Fruit fly (Drosophila melanogaster) whole organism, prepupa: ENCODE data around the gene chinmo.

Experiments
- CG10631 ChIP-seq: fragments of 200-800 bp; sonication (Bioruptor generic); optimal IDR thresholded peaks from 2 replicates; lab custom pipeline; 2016; ENCODE audit warnings: missing biosample characterization, missing genetic modification characterization
- CG10669 ChIP-seq: fragments of 200-800 bp; sonication (Bioruptor generic); optimal IDR thresholded peaks from 3 replicates; lab custom pipeline; 2018; ENCODE audit warnings: missing biosample characterization, mild to moderate bottlenecking, missing genetic modification characterization, moderate library complexity
- CG11294 ChIP-seq: fragments of 200-800 bp; sonication (Bioruptor generic); IDR thresholded peaks from 2 replicates; pipeline ENCODE4 v1.3.6; 2022; ENCODE audit warnings: missing biosample characterization, missing genetic modification characterization
- CG11762 ChIP-seq: fragments of 200-800 bp; sonication (Bioruptor generic); optimal IDR thresholded peaks from 3 replicates; lab custom pipeline; 2016; ENCODE audit warnings: missing biosample characterization, missing genetic modification characterization; ENCODE audit not compliant: insufficient read depth
- CG11902 ChIP-seq: fragments of 200-800 bp; sonication (Bioruptor generic); optimal IDR thresholded peaks from 3 replicates; lab custom pipeline; 2016; ENCODE audit warnings: missing biosample characterization, missing genetic modification characterization
- CG16779 ChIP-seq: fragments of 200-800 bp; sonication (Bioruptor generic); optimal IDR thresholded peaks from 3 replicates; lab custom pipeline; 2017; ENCODE audit warnings: missing biosample characterization, mild to moderate bottlenecking, missing genetic modification characterization
- CG3032 ChIP-seq: fragments of 200-800 bp; optimal IDR thresholded peaks from 2 replicates; lab custom pipeline; 2019; ENCODE audit warnings: missing biosample characterization, mild to moderate bottlenecking, missing genetic modification characterization, moderate library complexity
- CG31627 ChIP-seq: fragments of 200-800 bp; sonication (Bioruptor generic); optimal IDR thresholded peaks from 3 replicates; lab custom pipeline; 2016; ENCODE audit warnings: missing biosample characterization, missing genetic modification characterization
- CG32006 ChIP-seq: fragments of 200-800 bp; sonication (Bioruptor generic); optimal IDR thresholded peaks from 3 replicates; lab custom pipeline; 2017; ENCODE audit warnings: missing biosample characterization, mild to moderate bottlenecking, missing genetic modification characterization
- CG34406 ChIP-seq: fragments of 200-800 bp; sonication (Bioruptor generic); optimal IDR thresholded peaks from 3 replicates; lab custom pipeline; 2016; ENCODE audit warnings: missing biosample characterization, missing genetic modification characterization
- CG4318 ChIP-seq: fragments of 200-800 bp; sonication (Bioruptor generic); optimal IDR thresholded peaks from 3 replicates; lab custom pipeline; 2017; ENCODE audit warnings: missing biosample characterization, mild to moderate bottlenecking, missing genetic modification characterization
- CG6163 ChIP-seq: fragments of 200-800 bp; sonication (Bioruptor generic); IDR thresholded peaks from 3 replicates; pipeline ENCODE4 v1.3.6; 2022; ENCODE audit warnings: missing biosample characterization, missing genetic modification characterization
- CG6276 ChIP-seq: fragments of 200-800 bp; sonication (Bioruptor generic); optimal IDR thresholded peaks from 2 replicates; lab custom pipeline; 2017; ENCODE audit warnings: missing biosample characterization, mild to moderate bottlenecking, missing genetic modification characterization
- CG6792 ChIP-seq: fragments of 200-800 bp; sonication (Bioruptor generic); optimal IDR thresholded peaks from 3 replicates; lab custom pipeline; 2016; ENCODE audit warnings: missing biosample characterization, missing genetic modification characterization
- CG6808 ChIP-seq: fragments of 200-800 bp; sonication (Bioruptor generic); optimal IDR thresholded peaks from 3 replicates; lab custom pipeline; 2017; ENCODE audit warnings: missing biosample characterization, missing genetic modification characterization, mild to moderate bottlenecking, moderate library complexity, missing genetic modification reagents
- CG6854 ChIP-seq: fragments of 200-800 bp; sonication (Bioruptor generic); optimal IDR thresholded peaks from 2 replicates; lab custom pipeline; 2017; ENCODE audit warnings: missing biosample characterization, mild to moderate bottlenecking, missing genetic modification characterization
- CG7368 ChIP-seq: fragments of 200-800 bp; sonication (Bioruptor generic); optimal IDR thresholded peaks from 3 replicates; lab custom pipeline; 2016; ENCODE audit warnings: missing biosample characterization, missing genetic modification characterization
- CG8119 ChIP-seq: fragments of 200-800 bp; sonication (Bioruptor generic); IDR thresholded peaks from 3 replicates; pipeline ENCODE4 v1.3.6; 2022; ENCODE audit warnings: missing biosample characterization, missing genetic modification characterization
- CG8319 ChIP-seq: fragments of 200-800 bp; sonication (Bioruptor generic); optimal IDR thresholded peaks from 3 replicates; lab custom pipeline; 2016; ENCODE audit warnings: missing biosample characterization, missing genetic modification characterization
- CG8632 ChIP-seq: fragments of 200-800 bp; sonication (Bioruptor generic); optimal IDR thresholded peaks from 3 replicates; lab custom pipeline; 2016; ENCODE audit warnings: missing biosample characterization, missing genetic modification characterization
- CG9139 ChIP-seq: fragments of 200-800 bp; sonication (Bioruptor generic); optimal IDR thresholded peaks from 3 replicates; lab custom pipeline; 2017; ENCODE audit warnings: missing biosample characterization, mild to moderate bottlenecking, missing genetic modification characterization
- Eip75B ChIP-seq: fragments of 200-800 bp; sonication (Bioruptor generic); optimal IDR thresholded peaks from 3 replicates; lab custom pipeline; 2016; ENCODE audit warnings: missing biosample characterization, missing genetic modification characterization
- Eip93F ChIP-seq: fragments of 200-800 bp; sonication (Bioruptor generic); optimal IDR thresholded peaks from 2 replicates; lab custom pipeline; 2016; ENCODE audit warnings: missing biosample characterization, mild to moderate bottlenecking, missing genetic modification characterization
- Ets96B ChIP-seq: fragments of 200-800 bp; optimal IDR thresholded peaks from 2 replicates; lab custom pipeline; 2019; ENCODE audit warnings: missing biosample characterization, mild to moderate bottlenecking, missing genetic modification characterization, moderate library complexity
- Hr38 ChIP-seq: sonication (Bioruptor generic); optimal IDR thresholded peaks from 2 replicates; lab custom pipeline; 2016; ENCODE audit warnings: missing biosample characterization, missing genetic modification characterization
- Hr39 ChIP-seq: fragments of 200-800 bp; sonication (Bioruptor generic); optimal IDR thresholded peaks from 2 replicates; lab custom pipeline; 2016; ENCODE audit warnings: missing biosample characterization, missing genetic modification characterization
- Hr4 ChIP-seq: fragments of 200-800 bp; sonication (Bioruptor generic); optimal IDR thresholded peaks from 3 replicates; lab custom pipeline; 2016; ENCODE audit warnings: missing biosample characterization, missing genetic modification characterization
- Lpt ChIP-seq: fragments of 200-800 bp; sonication (Bioruptor generic); optimal IDR thresholded peaks from 3 replicates; lab custom pipeline; 2016; ENCODE audit warnings: missing biosample characterization, missing genetic modification characterization
- Met ChIP-seq: fragments of 200-800 bp; sonication (Bioruptor generic); optimal IDR thresholded peaks from 3 replicates; lab custom pipeline; 2016; ENCODE audit warnings: missing biosample characterization, missing genetic modification characterization
- OdsH ChIP-seq: fragments of 200-800 bp; sonication (Bioruptor generic); optimal IDR thresholded peaks from 3 replicates; lab custom pipeline; 2016; ENCODE audit warnings: missing biosample characterization, missing genetic modification characterization
- Smox ChIP-seq: fragments of 200-800 bp; sonication (Bioruptor generic); optimal IDR thresholded peaks from 3 replicates; lab custom pipeline; 2016; ENCODE audit warnings: missing biosample characterization, missing genetic modification characterization
- Sox14 ChIP-seq: fragments of 200-800 bp; sonication (Bioruptor generic); optimal IDR thresholded peaks from 3 replicates; lab custom pipeline; 2016; ENCODE audit warnings: missing biosample characterization, missing genetic modification characterization
- acj6 ChIP-seq: fragments of 200-800 bp; sonication (Bioruptor generic); optimal IDR thresholded peaks from 3 replicates; lab custom pipeline; 2016; ENCODE audit warnings: missing biosample characterization, missing genetic modification characterization
- cyc ChIP-seq: fragments of 200-800 bp; sonication (Bioruptor generic); optimal IDR thresholded peaks from 3 replicates; lab custom pipeline; 2016; ENCODE audit warnings: missing biosample characterization, missing genetic modification characterization
- dac ChIP-seq: fragments of 200-800 bp; sonication (Bioruptor generic); optimal IDR thresholded peaks from 2 replicates; lab custom pipeline; 2017; ENCODE audit warnings: missing biosample characterization, mild to moderate bottlenecking, missing genetic modification characterization
- eg ChIP-seq: fragments of 200-800 bp; sonication (Bioruptor generic); IDR thresholded peaks from 3 replicates; pipeline ENCODE4 v1.3.6; 2022; ENCODE audit warnings: missing biosample characterization, missing genetic modification characterization
- esn ChIP-seq: fragments of 200-800 bp; sonication (Bioruptor generic); optimal IDR thresholded peaks from 2 replicates; lab custom pipeline; 2016; ENCODE audit warnings: missing biosample characterization, mild to moderate bottlenecking, missing genetic modification characterization, moderate library complexity
- fd59A ChIP-seq: fragments of 200-800 bp; sonication (Bioruptor generic); optimal IDR thresholded peaks from 2 replicates; lab custom pipeline; 2017; ENCODE audit warnings: missing biosample characterization, mild to moderate bottlenecking, missing genetic modification characterization, missing genetic modification reagents
- fd85E ChIP-seq: fragments of 200-800 bp; sonication (Bioruptor generic); optimal IDR thresholded peaks from 3 replicates; lab custom pipeline; 2016; ENCODE audit warnings: missing biosample characterization, missing genetic modification characterization
- fkh ChIP-seq: fragments of 200-800 bp; sonication (Bioruptor generic); optimal IDR thresholded peaks from 3 replicates; lab custom pipeline; 2017; ENCODE audit warnings: missing biosample characterization, mild to moderate bottlenecking, missing genetic modification characterization, moderate library complexity
- lz ChIP-seq: fragments of 200-800 bp; sonication (Bioruptor generic); optimal IDR thresholded peaks from 3 replicates; lab custom pipeline; 2016; ENCODE audit warnings: missing biosample characterization, missing genetic modification characterization
- salr ChIP-seq, 2 experiments: fragments of 200-800 bp; sonication (Bioruptor generic); optimal IDR thresholded peaks; 3 replicates each; lab custom pipeline; 2016 to 2018; ENCODE audit warnings: missing biosample characterization in 2 of 2, missing genetic modification characterization in 2 of 2, mild to moderate bottlenecking in 1 of 2
- spab ChIP-seq: fragments of 200-800 bp; sonication (Bioruptor generic); optimal IDR thresholded peaks from 2 replicates; lab custom pipeline; 2017; ENCODE audit warnings: missing biosample characterization, mild to moderate bottlenecking, missing genetic modification characterization, missing genetic modification reagents
- svp ChIP-seq: fragments of 200-800 bp; sonication (Bioruptor generic); peaks from one replicate; lab custom pipeline; 2016; ENCODE audit warnings: missing biosample characterization, missing genetic modification characterization
- topi ChIP-seq: fragments of 200-800 bp; sonication (Bioruptor generic); optimal IDR thresholded peaks from 3 replicates; lab custom pipeline; 2016; ENCODE audit warnings: missing biosample characterization, missing genetic modification characterization

Gene chinmo

DNA sequence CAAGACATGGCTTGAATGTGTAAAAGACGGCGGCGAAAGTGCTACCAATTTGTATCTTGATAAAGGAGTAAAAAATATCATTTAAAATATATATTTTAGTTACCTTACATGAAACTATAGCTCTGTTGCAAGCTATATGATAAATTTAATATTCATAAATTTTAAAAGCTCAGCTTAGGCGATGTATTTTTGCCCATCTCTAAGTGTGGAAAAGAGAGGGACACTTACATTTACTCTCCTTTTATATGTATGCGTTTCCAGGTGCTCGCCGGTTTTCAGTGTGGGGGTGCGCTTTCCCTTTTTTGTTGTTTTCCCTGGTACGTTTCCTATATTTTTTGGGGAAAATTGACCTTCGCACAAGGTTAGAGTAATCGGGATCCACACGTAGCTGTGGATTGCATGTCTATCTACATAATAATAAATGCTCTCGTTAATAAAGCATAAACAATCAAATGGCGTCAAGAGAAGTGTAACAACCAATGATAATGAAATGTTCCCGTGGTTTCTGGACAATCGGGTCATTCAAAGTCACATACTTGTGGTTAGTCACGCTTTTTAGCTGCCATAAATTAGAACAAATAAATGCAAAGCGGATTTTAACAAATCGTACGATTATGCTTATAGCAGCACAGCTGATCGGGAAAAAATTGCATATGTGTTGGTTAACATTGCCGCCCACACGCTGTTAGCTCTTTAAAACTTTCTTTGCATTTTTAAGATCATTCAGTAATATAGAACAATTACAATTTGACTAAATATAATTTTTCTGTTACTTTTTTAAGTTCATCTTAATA is 77.0 kb downstream of the chinmo start (continued):
- TF ChIP-seq Hr38 (GFP tag; lab: Kevin White, UChicago) (no peak), topi (GFP tag; lab: Kevin White, UChicago) (peak; percentile 98), CG10669 (peak; percentile 96), salr (GFP tag; optimal IDR thresholded peaks at IDR 0.05; lab: Kevin White, UChicago) (peak; percentile 93 to 95), fd85E (peak; percentile 93), CG6854 (GFP tag; lab: Kevin White, UChicago) (peak; percentile 98), CG6792 (GFP tag; lab: Kevin White, UChicago) (peak; percentile 98), lz (GFP tag; lab: Kevin White, UChicago) (peak; percentile 98), OdsH (GFP tag; lab: Kevin White, UChicago) (peak; percentile 98), Hr39 (GFP tag; lab: Kevin White, UChicago) (peak; percentile 89), Lpt (GFP tag; lab: Kevin White, UChicago) (peak; percentile 95), Smox (GFP tag; lab: Kevin White, UChicago) (peak; percentile 97), CG16779 (tag; lab: Kevin White, UChicago) (peak; percentile 96), Ets96B (tag; lab: Kevin White, UChicago) (peak; percentile 99), cyc (GFP tag; lab: Kevin White, UChicago) (peak; percentile 95), spab (GFP tag; lab: Kevin White, UChicago) (peak; percentile 94), fd59A (GFP tag; lab: Kevin White, UChicago) (peak; percentile 98), CG6163 (peak; percentile 98), CG9139 (peak; percentile 98), CG4318 (GFP tag; lab: Kevin White, UChicago) (peak; percentile 95), CG34406 (GFP tag; lab: Kevin White, UChicago) (peak; percentile 99), CG6276 (GFP tag; lab: Kevin White, UChicago) (peak; percentile 95), CG32006 (GFP tag; lab: Kevin White, UChicago) (peak; percentile 99), CG31627 (GFP tag; lab: Kevin White, UChicago) (peak; percentile 93), dac (GFP tag; lab: Kevin White, UChicago) (peak; percentile 96), Eip75B (GFP tag; lab: Kevin White, UChicago) (peak; percentile 98)

DNA sequence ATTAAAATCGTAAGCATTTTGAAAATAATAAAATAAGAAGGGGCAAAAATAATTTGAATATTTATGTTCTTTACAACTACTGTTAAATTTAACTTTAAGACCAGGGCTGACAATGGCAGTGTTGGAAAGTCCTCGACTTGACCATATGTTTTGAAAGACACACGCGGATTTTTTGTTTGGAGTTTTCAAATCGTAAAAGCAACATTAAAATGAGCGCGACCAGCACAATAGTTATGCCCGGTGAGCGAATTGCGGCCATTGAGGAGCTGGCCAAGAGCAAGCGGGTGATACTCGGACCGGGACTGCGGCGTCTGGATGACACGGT is 77.5 kb downstream of the chinmo start, which contains the start of gene Rrp40:
Rrp40 (plus strand) TSS at position 113 of the 325 bp plus-strand sequence.
- no peak for TF ChIP-seq fkh (GFP tag; lab: Kevin White, UChicago)

DNA sequence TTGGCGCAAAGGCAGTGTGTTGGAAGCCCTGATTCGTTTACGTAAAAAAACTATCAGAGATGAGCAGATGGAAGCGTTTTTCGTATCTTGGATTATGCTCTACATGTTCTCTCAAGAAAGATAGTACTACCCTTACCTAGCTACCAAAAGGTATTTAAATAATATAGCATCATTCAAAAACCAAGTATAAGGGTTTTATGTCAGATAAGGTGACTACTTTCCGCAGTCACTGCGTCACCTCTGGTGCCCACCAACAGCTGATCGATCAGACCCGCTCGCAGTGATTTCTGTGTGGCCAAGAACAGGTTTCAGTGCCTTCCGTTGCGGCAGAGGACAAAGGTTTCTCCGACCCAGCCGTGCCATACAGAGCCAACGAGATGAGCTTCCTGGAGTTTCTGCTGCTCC is 78.6 kb downstream of the chinmo start, which contains the start of the genes Eno and CG31937:
Eno (minus strand) TSS at position 30 of the 405 bp plus-strand sequence.
CG31937 (plus strand) TSS at position 281 of the 405 bp plus-strand sequence.
- peak; percentile 85 for TF ChIP-seq svp (GFP tag; lab: Kevin White, UChicago)
- TF ChIP-seq CG6276 (GFP tag; lab: Kevin White, UChicago): peak; percentile 56
- TF ChIP-seq CG6808 (GFP tag; lab: Kevin White, UChicago): peak; percentile 42
- TF ChIP-seq eg (GFP tag; lab: Robert Waterston, UW): peak; percentile 42; the same call in 2 of the 3 replicates
- peak; percentile 21 for TF ChIP-seq CG6854 (GFP tag; lab: Kevin White, UChicago)
- TF ChIP-seq CG16779 (tag; lab: Kevin White, UChicago): peak; percentile 16
- TF ChIP-seq CG6792 (GFP tag; lab: Kevin White, UChicago): peak; percentile 9
- TF ChIP-seq Eip75B (GFP tag; lab: Kevin White, UChicago): peak; percentile 43
- TF ChIP-seq spab (GFP tag; lab: Kevin White, UChicago): no peak
- peak; percentile 81 for TF ChIP-seq Sox14 (GFP tag; lab: Kevin White, UChicago)
- peak; percentile 34 for TF ChIP-seq CG11762 (GFP tag; lab: Kevin White, UChicago)
- peak; percentile 54 for TF ChIP-seq CG10631 (GFP tag; lab: Kevin White, UChicago)
- TF ChIP-seq CG11294: no peak
- TF ChIP-seq CG8319: no peak
- TF ChIP-seq Eip93F (GFP tag; lab: Kevin White, UChicago): no peak
- TF ChIP-seq Hr4 (GFP tag; lab: Kevin White, UChicago): peak; percentile 77
- peak; percentile 48 for TF ChIP-seq Met (GFP tag; lab: Kevin White, UChicago)
- no peak for TF ChIP-seq CG11902 (GFP tag; lab: Kevin White, UChicago)
- TF ChIP-seq acj6 (GFP tag; lab: Kevin White, UChicago): peak; percentile 44
- TF ChIP-seq fd59A (GFP tag; lab: Kevin White, UChicago): no peak
- TF ChIP-seq Smox (GFP tag; lab: Kevin White, UChicago): peak; percentile 29
- TF ChIP-seq CG7368 (GFP tag; lab: Kevin White, UChicago): peak; percentile 7
- no peak for TF ChIP-seq CG8632 (GFP tag; lab: Kevin White, UChicago)
- TF ChIP-seq CG34406 (GFP tag; lab: Kevin White, UChicago): peak; percentile 19
- TF ChIP-seq Hr39 (GFP tag; lab: Kevin White, UChicago): peak; percentile 51
- peak; percentile 67 for TF ChIP-seq CG8119 (GFP tag; lab: Robert Waterston, UW)
- TF ChIP-seq CG31627 (GFP tag; lab: Kevin White, UChicago): peak; percentile 51
- peak; percentile 54 for TF ChIP-seq CG3032 (tag; lab: Kevin White, UChicago)
- peak; percentile 13 for TF ChIP-seq Hr38 (GFP tag; lab: Kevin White, UChicago)
- TF ChIP-seq esn (GFP tag; lab: Kevin White, UChicago): peak; percentile 74
- peak; percentile 32 for TF ChIP-seq cyc (GFP tag; lab: Kevin White, UChicago)
